Worm (Caenorhabditis elegans) whole organism, L4/young adult: Measurements from ENCODE around the gene acl-12.

ENCODE experiments used
- W03F9.2 ChIP-seq: fragments of 150-350 bp; optimal IDR thresholded peaks from 2 replicates; lab custom pipeline; 2014; ENCODE audit warnings: missing biosample characterization, missing genetic modification characterization
- dao-5 ChIP-seq: sonication (generic microtip); optimal IDR thresholded peaks from 2 replicates; lab custom pipeline; 2016; ENCODE audit warnings: missing genotype, missing genetic modification characterization, moderate library complexity, missing compliant biosample characterization
- him-1 ChIP-seq: sonication (generic microtip); optimal IDR thresholded peaks from 2 replicates; lab custom pipeline; 2016; ENCODE audit warnings: missing genotype, missing genetic modification reagents, missing genetic modification characterization, missing compliant biosample characterization

The acl-12 gene

DNA sequence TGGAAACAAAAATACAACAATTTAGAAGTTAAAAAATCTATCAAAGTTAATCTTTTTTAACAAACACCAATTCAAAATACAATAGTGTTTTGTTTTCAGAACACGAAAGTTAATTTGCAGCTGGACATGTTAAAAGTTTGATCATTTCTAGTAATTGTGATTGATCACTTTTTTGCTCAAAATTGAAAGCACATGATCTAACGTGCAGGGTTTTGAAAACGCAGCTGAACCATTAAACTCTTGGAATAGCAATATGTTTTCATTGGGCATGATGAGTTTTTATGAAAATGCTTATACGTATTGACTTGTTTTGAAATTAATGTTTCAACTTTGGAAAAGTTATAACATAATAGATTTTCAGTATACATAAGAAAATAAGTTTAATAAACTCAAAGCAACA lies 5.0 kb upstream of the acl-12 start:
- TF ChIP-seq W03F9.2 (tag; lab: Kevin White, UChicago) = no peak
- TF ChIP-seq him-1 (tag; lab: Kevin White, UChicago) = no peak
- TF ChIP-seq dao-5 = no peak

- TF ChIP-seq him-1 (tag; lab: Kevin White, UChicago) (no peak), dao-5 (no peak), W03F9.2 (tag; lab: Kevin White, UChicago) (no peak)
Observed at ce11 chrX:7446485-7446884, 4.1 kb upstream of the acl-12 start.

- no peak for TF ChIP-seq him-1 (tag; lab: Kevin White, UChicago)
- TF ChIP-seq W03F9.2 (tag; lab: Kevin White, UChicago) = no peak
- TF ChIP-seq dao-5 = no peak
Observed at ce11 chrX:7445734-7446133, 3.4 kb upstream of the acl-12 start.

DNA sequence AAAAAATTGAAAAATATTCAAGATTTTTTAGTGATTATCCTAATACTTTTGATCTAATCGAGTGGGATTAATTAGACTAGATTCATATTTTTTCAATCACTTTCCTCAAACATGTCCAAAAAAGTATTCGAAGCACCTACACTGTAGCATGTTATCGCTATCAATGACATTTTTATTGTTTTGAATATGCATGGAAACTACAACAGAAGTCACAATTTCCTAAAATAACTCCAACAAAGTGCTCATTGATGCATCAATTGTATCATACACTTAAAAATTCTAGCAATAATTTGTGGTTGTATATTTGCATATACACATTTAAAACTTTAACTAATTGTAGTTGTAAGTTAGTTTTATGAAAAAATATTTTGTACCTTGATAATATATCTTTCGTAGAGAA lies 2.3 kb downstream of the acl-12 start:
- TF ChIP-seq dao-5 (no peak), W03F9.2 (tag; lab: Kevin White, UChicago) (no peak), him-1 (tag; lab: Kevin White, UChicago) (no peak)

- no peak for TF ChIP-seq W03F9.2 (tag; lab: Kevin White, UChicago)
- TF ChIP-seq him-1 (tag; lab: Kevin White, UChicago) = no peak
- TF ChIP-seq dao-5 = no peak
Observed at ce11 chrX:7437949-7438348, 4.4 kb downstream of the acl-12 start, which contains the start of gene C01C10.2. Gene C01C10.2, minus strand, starts transcription at chrX:7438118.

ce11 chrX:7436912-7437311 lies 5.5 kb downstream of the acl-12 start:
- TF ChIP-seq him-1 (tag; lab: Kevin White, UChicago) (no peak), dao-5 (no peak), W03F9.2 (tag; lab: Kevin White, UChicago) (no peak)

ce11 chrX:7433269-7433668 lies 9.1 kb downstream of the acl-12 start, which contains the start of gene clc-5:
Gene clc-5, plus strand, starts transcription at chrX:7433569.
- TF ChIP-seq dao-5 (no peak), W03F9.2 (tag; lab: Kevin White, UChicago) (no peak), him-1 (tag; lab: Kevin White, UChicago) (no peak)

DNA sequence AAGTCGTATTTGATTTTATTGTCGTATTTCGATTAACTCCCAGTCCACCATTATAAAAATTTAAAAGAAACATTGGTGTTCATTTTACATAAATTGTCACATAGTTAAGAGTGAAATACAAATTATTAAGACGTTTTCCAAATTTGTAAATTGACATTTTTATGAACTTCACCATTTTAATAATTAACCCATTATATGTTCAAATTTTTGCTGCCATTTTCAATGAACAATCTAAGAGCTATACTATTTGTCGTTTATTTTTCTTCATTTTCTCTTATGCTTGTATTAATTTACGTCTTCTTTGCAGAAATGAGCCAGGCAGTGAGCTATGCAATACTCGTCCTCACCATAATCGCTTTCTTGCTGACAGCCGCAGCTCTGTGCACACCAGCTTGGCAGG lies 11.2 kb downstream of the acl-12 start, which contains the start of gene clc-2:
Gene clc-2 (plus strand): TSS at position 301 of the 400 bp plus-strand sequence.
- TF ChIP-seq W03F9.2 (tag; lab: Kevin White, UChicago) (no peak), him-1 (tag; lab: Kevin White, UChicago) (no peak), dao-5 (no peak)

DNA sequence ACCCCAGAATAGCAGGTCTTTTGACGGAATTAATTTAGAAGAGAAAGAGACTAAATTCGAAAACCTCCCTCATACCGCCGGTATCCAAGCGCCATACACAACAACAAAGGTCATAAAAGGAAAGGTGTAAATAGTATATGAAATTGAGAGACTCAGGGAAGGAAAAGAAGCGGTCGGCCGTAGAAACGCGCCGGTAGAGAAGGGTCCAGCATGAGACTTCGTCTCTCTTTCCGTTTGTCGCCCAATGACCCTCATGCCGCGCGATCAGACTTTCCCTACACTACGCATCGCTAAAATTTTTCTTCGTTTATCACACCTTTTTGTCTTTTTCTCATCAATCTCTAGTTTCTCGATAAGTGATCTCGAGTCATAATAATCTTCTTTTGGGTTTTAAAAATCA lies 11.9 kb downstream of the acl-12 start:
- no peak for TF ChIP-seq dao-5
- no peak for TF ChIP-seq him-1 (tag; lab: Kevin White, UChicago)
- TF ChIP-seq W03F9.2 (tag; lab: Kevin White, UChicago) = no peak

DNA sequence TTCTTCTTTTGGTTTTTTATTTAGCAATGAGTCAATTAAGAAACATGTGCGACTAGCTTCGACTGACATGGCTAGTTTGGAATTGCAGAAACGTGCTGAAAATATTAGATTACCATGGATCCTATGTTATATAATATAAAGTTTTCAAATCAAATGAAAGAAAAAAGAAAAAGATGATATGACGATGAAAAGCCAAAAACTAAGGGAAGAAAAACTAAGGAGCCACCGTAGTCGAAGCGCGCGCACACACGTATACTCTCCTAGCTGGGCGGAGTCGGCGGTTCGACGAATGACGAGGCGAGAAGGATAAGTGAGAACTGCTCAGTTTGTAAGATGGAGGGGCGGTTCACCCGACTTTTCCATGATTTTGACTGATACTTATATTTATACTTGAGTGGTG lies 17.6 kb downstream of the acl-12 start, which contains the start of gene mnm-2:
Gene mnm-2 (minus strand): TSS at position 101 of the 400 bp plus-strand sequence.
- TF ChIP-seq W03F9.2 (tag; lab: Kevin White, UChicago) (no peak), dao-5 (no peak), him-1 (tag; lab: Kevin White, UChicago) (no peak)

ce11 chrX:7420571-7420970 lies 21.8 kb downstream of the acl-12 start, which contains the start of gene C10A4.9:
Gene C10A4.9, plus strand, starts transcription at chrX:7420871.
- TF ChIP-seq W03F9.2 (tag; lab: Kevin White, UChicago) (no peak), dao-5 (no peak), him-1 (tag; lab: Kevin White, UChicago) (no peak)

DNA sequence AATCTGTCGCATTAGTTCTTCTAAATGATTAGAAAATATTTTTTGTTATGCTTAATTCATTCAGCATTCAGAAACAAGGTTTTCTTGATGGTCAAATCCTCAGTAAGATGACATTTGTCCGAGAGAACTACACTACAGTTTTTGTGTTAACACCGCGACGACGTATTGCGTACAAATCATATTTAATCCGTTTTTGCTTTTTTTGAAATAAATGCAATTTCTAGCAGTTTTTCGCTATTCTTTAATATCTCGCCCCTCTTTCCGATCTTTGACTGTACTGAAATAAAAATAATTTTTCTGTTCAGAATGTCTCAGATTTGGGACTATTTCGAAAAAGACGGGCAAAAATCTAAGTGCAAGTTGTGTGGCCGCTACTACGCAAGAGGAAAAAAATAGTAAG lies 26.3 kb downstream of the acl-12 start, which contains the start of gene C10A4.1:
Gene C10A4.1 (plus strand): TSS at position 301 of the 400 bp plus-strand sequence.
- TF ChIP-seq him-1 (tag; lab: Kevin White, UChicago) (no peak), dao-5 (no peak), W03F9.2 (tag; lab: Kevin White, UChicago) (no peak)

DNA sequence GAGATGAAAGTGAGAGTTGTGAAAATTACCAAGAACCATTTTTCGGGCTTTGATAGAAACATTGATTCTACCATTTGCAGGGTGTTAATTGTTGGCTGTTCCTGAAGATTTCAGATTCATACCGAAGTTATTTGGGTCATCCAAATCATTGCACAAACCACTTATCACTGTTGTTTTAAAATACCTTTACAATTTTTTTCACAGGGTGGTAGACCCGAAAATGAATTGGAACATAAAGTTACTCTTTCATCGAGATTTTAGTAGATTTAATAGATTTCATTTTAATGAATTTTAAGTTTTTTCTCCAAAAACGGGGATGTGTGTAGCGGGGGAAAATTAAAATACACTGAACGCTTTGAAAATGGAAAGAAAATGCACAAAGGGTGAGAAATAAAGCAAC lies 27.0 kb downstream of the acl-12 start, which contains the start of gene C10A4.7:
Gene C10A4.7 (minus strand): TSS at position 101 of the 400 bp plus-strand sequence.
- TF ChIP-seq dao-5 = no peak
- no peak for TF ChIP-seq him-1 (tag; lab: Kevin White, UChicago)
- TF ChIP-seq W03F9.2 (tag; lab: Kevin White, UChicago) = no peak

ce11 chrX:7409935-7410334 lies 32.4 kb downstream of the acl-12 start, which contains the start of gene C10A4.2:
Gene C10A4.2, plus strand, starts transcription at chrX:7410235.
- TF ChIP-seq him-1 (tag; lab: Kevin White, UChicago) (no peak), dao-5 (no peak), W03F9.2 (tag; lab: Kevin White, UChicago) (no peak)

DNA sequence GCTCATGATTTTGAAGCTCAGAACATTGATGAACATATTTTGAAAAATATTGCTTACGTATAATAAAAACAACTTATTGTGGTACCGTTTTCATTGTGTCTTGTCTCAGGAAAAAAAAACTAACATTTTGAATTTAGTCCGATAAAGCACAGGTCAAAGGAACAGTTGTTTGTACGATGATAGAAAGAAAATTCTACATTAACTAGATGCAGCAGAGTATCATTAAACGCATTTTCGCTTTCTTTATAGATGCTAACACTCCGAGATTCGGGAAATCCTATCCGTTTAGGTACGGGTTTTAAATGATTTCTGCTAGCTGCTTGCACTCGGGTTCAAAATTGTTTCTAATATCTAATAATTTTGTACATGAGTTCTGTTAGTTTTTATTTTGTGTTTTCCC lies 33.3 kb downstream of the acl-12 start:
- TF ChIP-seq W03F9.2 (tag; lab: Kevin White, UChicago) (no peak), him-1 (tag; lab: Kevin White, UChicago) (no peak), dao-5 (no peak)
